Worm (Caenorhabditis elegans) whole organism, L1 larva: ENCODE measurements around the gene C35D10.7.

Experiments
- C34B4.2 ChIP-seq: sonication (generic microtip); optimal IDR thresholded peaks from 2 replicates; lab custom pipeline; 2017; ENCODE audit warnings: mild to moderate bottlenecking, missing genetic modification characterization, missing compliant biosample characterization
- aha-1 ChIP-seq: fragments of 150-350 bp; optimal IDR thresholded peaks from 2 replicates; lab custom pipeline; 2014; ENCODE audit warnings: missing biosample characterization, missing genetic modification characterization
- ama-1 ChIP-seq: fragments of 150-350 bp; optimal IDR thresholded peaks from 2 replicates; lab custom pipeline; 2014
- egl-13 ChIP-seq: sonication (generic microtip); optimal IDR thresholded peaks from 2 replicates; lab custom pipeline; 2016; ENCODE audit warnings: missing genotype, missing genetic modification reagents, missing genetic modification characterization, missing compliant biosample characterization
- fkh-10 ChIP-seq: sonication (generic microtip); optimal IDR thresholded peaks from 2 replicates; lab custom pipeline; 2017; ENCODE audit warnings: missing biosample characterization, missing genetic modification reagents, missing genetic modification characterization
- lin-15B ChIP-seq: fragments of 150-350 bp; sonication (generic microtip); optimal IDR thresholded peaks from 3 replicates; lab custom pipeline; 2014; ENCODE audit warnings: missing biosample characterization, missing genetic modification characterization
- lsy-2 ChIP-seq, 2 experiments: fragments of 150-350 bp; optimal IDR thresholded peaks; 2 replicates each; lab custom pipeline; 2014; ENCODE audit warnings: missing biosample characterization in 2 of 2, missing genetic modification characterization in 2 of 2
- unc-98 ChIP-seq: fragments of 200-800 bp; sonication (Bioruptor generic); IDR thresholded peaks from 2 replicates; pipeline ENCODE4 v1.3.6; 2022; ENCODE audit warnings: missing genetic modification characterization, missing compliant biosample characterization
- zip-4 ChIP-seq: fragments of 200-800 bp; sonication (Bioruptor generic); optimal IDR thresholded peaks from 2 replicates; lab custom pipeline; 2018; ENCODE audit warnings: mild to moderate bottlenecking, missing genetic modification characterization, moderate library complexity, missing compliant biosample characterization

ce11 chrIII:4874671-4875070, 18.7 kb downstream of the C35D10.7 start, which contains the start of gene C35D10.12:
- no peak for TF ChIP-seq fkh-10 (GFP tag; lab: Kevin White, UChicago)
- TF ChIP-seq zip-4 (GFP tag; lab: Kevin White, UChicago) = no peak
- no peak for TF ChIP-seq ama-1 (lab: Kevin White, UChicago)
- no peak for TF ChIP-seq lin-15B (tag; lab: Kevin White, UChicago)
- no peak for TF ChIP-seq aha-1 (tag; lab: Kevin White, UChicago)
- TF ChIP-seq lsy-2 (tag; optimal IDR thresholded peaks at IDR 0.05; lab: Kevin White, UChicago) = no peak
- TF ChIP-seq egl-13 (tag; lab: Kevin White, UChicago) = no peak
- TF ChIP-seq C34B4.2 (tag; lab: Kevin White, UChicago) = no peak
- TF ChIP-seq unc-98 (GFP tag; lab: Robert Waterston, UW) = no peak
